Worm (Caenorhabditis elegans) whole organism, young adult: ENCODE results near the gene F26F4.12.

Experiments used
- C06A6.2 ChIP-seq: fragments of 200-800 bp; sonication (Bioruptor generic); conservative IDR thresholded peaks from 2 replicates; pipeline ENCODE4 v1.3.6; 2022; ENCODE audit warnings: missing genetic modification characterization, missing compliant biosample characterization
- C17E4.6 ChIP-seq: fragments of 200-800 bp; sonication (Bioruptor generic); IDR thresholded peaks from 2 replicates; pipeline ENCODE4 v1.3.6; 2022; ENCODE audit warnings: missing genetic modification reagents, missing genetic modification characterization, missing compliant biosample characterization
- F37B4.10 ChIP-seq: fragments of 200-800 bp; sonication (Bioruptor generic); IDR thresholded peaks from 2 replicates; pipeline ENCODE4 v1.3.6; 2022; ENCODE audit warnings: missing genetic modification characterization, missing compliant biosample characterization
- F52B5.7 ChIP-seq: sonication (generic microtip); optimal IDR thresholded peaks from 2 replicates; lab custom pipeline; 2016; ENCODE audit warnings: mild to moderate bottlenecking, missing genetic modification characterization, missing compliant biosample characterization
- K12H6.12 ChIP-seq: fragments of 200-800 bp; sonication (Bioruptor generic); optimal IDR thresholded peaks from 2 replicates; lab custom pipeline; 2018; ENCODE audit warnings: mild to moderate bottlenecking, missing genetic modification characterization, missing compliant biosample characterization
- Y53G8AR.9 ChIP-seq: fragments of 200-800 bp; sonication (Bioruptor generic); conservative IDR thresholded peaks from 2 replicates; pipeline ENCODE4 v1.3.6; 2022; ENCODE audit warnings: missing genetic modification reagents, missing genetic modification characterization, missing compliant biosample characterization
- Y67H2A.10 ChIP-seq: fragments of 200-800 bp; sonication (Bioruptor generic); conservative IDR thresholded peaks from 2 replicates; pipeline ENCODE4 v1.3.6; 2022; ENCODE audit warnings: missing genetic modification reagents, missing genetic modification characterization, missing compliant biosample characterization
- Y79H2A.3 ChIP-seq: fragments of 200-800 bp; sonication (Bioruptor generic); conservative IDR thresholded peaks from 2 replicates; pipeline ENCODE4 v1.3.6; 2022; ENCODE audit warnings: missing genetic modification reagents, missing genetic modification characterization, missing compliant biosample characterization
- ZK185.1 ChIP-seq: sonication (generic microtip); optimal IDR thresholded peaks from 2 replicates; lab custom pipeline; 2016; ENCODE audit warnings: mild to moderate bottlenecking, missing genetic modification characterization, missing compliant biosample characterization; ENCODE audit not compliant: poor library complexity, severe bottlenecking
- aptf-2 ChIP-seq: fragments of 200-800 bp; sonication (Bioruptor generic); conservative IDR thresholded peaks from 2 replicates; pipeline ENCODE4 v1.3.6; 2022; ENCODE audit warnings: missing genetic modification reagents, missing genetic modification characterization, missing compliant biosample characterization
- atf-7 ChIP-seq: sonication (generic microtip); optimal IDR thresholded peaks from 2 replicates; lab custom pipeline; 2017; ENCODE audit warnings: mild to moderate bottlenecking, missing genetic modification characterization, missing compliant biosample characterization
- athp-1 ChIP-seq: sonication (generic microtip); optimal IDR thresholded peaks from 2 replicates; lab custom pipeline; 2017; ENCODE audit warnings: mild to moderate bottlenecking, missing genetic modification characterization, missing compliant biosample characterization
- attf-3 ChIP-seq: fragments of 200-800 bp; sonication (Bioruptor generic); conservative IDR thresholded peaks from 2 replicates; pipeline ENCODE4 v1.3.6; 2022; ENCODE audit warnings: missing genetic modification reagents, missing genetic modification characterization, missing compliant biosample characterization
- attf-5 ChIP-seq: fragments of 200-800 bp; sonication (Bioruptor generic); optimal IDR thresholded peaks from 2 replicates; lab custom pipeline; 2018; ENCODE audit warnings: mild to moderate bottlenecking, missing genetic modification characterization, missing compliant biosample characterization
- bed-2 ChIP-seq: fragments of 200-800 bp; sonication (Bioruptor generic); IDR thresholded peaks from 2 replicates; pipeline ENCODE4 v1.3.6; 2022; ENCODE audit warnings: missing genetic modification reagents, missing genetic modification characterization, missing compliant biosample characterization
- ccch-3 ChIP-seq: fragments of 200-800 bp; sonication (Bioruptor generic); optimal IDR thresholded peaks from 2 replicates; lab custom pipeline; 2018; ENCODE audit warnings: mild to moderate bottlenecking, missing genetic modification characterization, missing compliant biosample characterization
- cebp-1 ChIP-seq, 2 experiments: fragments of 200-800 bp in 1 of 2; sonication (Bioruptor generic) in 1 of 2; sonication (generic microtip) in 1 of 2; IDR thresholded peaks in 1 of 2; optimal IDR thresholded peaks in 1 of 2; 2 replicates each; pipeline versions ENCODE4 v1.3.6 to Lab custom; 2017 to 2022; ENCODE audit warnings: missing compliant biosample characterization in 2 of 2, missing genetic modification characterization in 2 of 2, mild to moderate bottlenecking in 1 of 2, missing genetic modification reagents in 1 of 2, moderate library complexity in 1 of 2
- cebp-2 ChIP-seq: fragments of 200-800 bp; sonication (Bioruptor generic); IDR thresholded peaks from 2 replicates; pipeline ENCODE4 v1.3.6; 2022; ENCODE audit warnings: missing genetic modification characterization, missing compliant biosample characterization
- ceh-40 ChIP-seq: fragments of 200-800 bp; sonication (Bioruptor generic); IDR thresholded peaks from 2 replicates; pipeline ENCODE4 v1.3.6; 2022; ENCODE audit warnings: missing genetic modification characterization, missing compliant biosample characterization
- ceh-79 ChIP-seq: sonication (generic microtip); optimal IDR thresholded peaks from 2 replicates; lab custom pipeline; 2017; ENCODE audit warnings: mild to moderate bottlenecking, missing genetic modification characterization, missing compliant biosample characterization
- die-1 ChIP-seq: sonication (generic microtip); optimal IDR thresholded peaks from 2 replicates; lab custom pipeline; 2016; ENCODE audit warnings: missing genotype, mild to moderate bottlenecking, missing genetic modification characterization, missing compliant biosample characterization
- dox-1 ChIP-seq: fragments of 200-800 bp; sonication (Bioruptor generic); IDR thresholded peaks from 2 replicates; pipeline ENCODE4 v1.3.6; 2022; ENCODE audit warnings: missing genetic modification reagents, missing genetic modification characterization, missing compliant biosample characterization
- efl-1 ChIP-seq: fragments of 150-350 bp; optimal IDR thresholded peaks from 2 replicates; lab custom pipeline; 2014; ENCODE audit warnings: missing biosample characterization, missing genetic modification reagents, missing genetic modification characterization
- egrh-3 ChIP-seq: fragments of 200-800 bp; sonication (Bioruptor generic); IDR thresholded peaks from 2 replicates; pipeline ENCODE4 v1.3.6; 2022; ENCODE audit warnings: missing genetic modification reagents, missing genetic modification characterization, missing compliant biosample characterization
- hlh-12 ChIP-seq: sonication (generic microtip); optimal IDR thresholded peaks from 2 replicates; lab custom pipeline; 2016; ENCODE audit warnings: missing genetic modification characterization, missing compliant biosample characterization
- hlh-26 ChIP-seq: fragments of 200-800 bp; sonication (Bioruptor generic); conservative IDR thresholded peaks from 2 replicates; pipeline ENCODE4 v1.3.6; 2022; ENCODE audit warnings: missing genetic modification reagents, missing genetic modification characterization, missing compliant biosample characterization
- hrde-1 ChIP-seq: sonication (generic microtip); optimal IDR thresholded peaks from 2 replicates; lab custom pipeline; 2016; ENCODE audit warnings: missing genetic modification characterization, mild to moderate bottlenecking, missing compliant biosample characterization, moderate library complexity, missing genotype, missing genetic modification reagents, borderline replicate concordance
- let-526 ChIP-seq: fragments of 200-800 bp; sonication (Bioruptor generic); IDR thresholded peaks from 2 replicates; pipeline ENCODE4 v1.3.6; 2022; ENCODE audit warnings: missing genetic modification reagents, missing genetic modification characterization, missing compliant biosample characterization
- lin-35 ChIP-seq, 3 experiments: fragments of 150-350 bp in 2 of 3; sonication (generic microtip) in 1 of 3; optimal IDR thresholded peaks; 2 replicates each; lab custom pipeline; 2014 to 2018; ENCODE audit warnings: missing biosample characterization in 3 of 3, missing genetic modification characterization in 3 of 3, missing genetic modification reagents in 3 of 3
- lir-1 ChIP-seq: fragments of 200-800 bp; sonication (Bioruptor generic); conservative IDR thresholded peaks from 2 replicates; pipeline ENCODE4 v1.3.6; 2022; ENCODE audit warnings: missing genetic modification reagents, missing genetic modification characterization, missing compliant biosample characterization
- lsl-1 ChIP-seq: fragments of 200-800 bp; sonication (Bioruptor generic); optimal IDR thresholded peaks from 2 replicates; lab custom pipeline; 2018; ENCODE audit warnings: mild to moderate bottlenecking, missing genetic modification characterization, moderate library complexity, missing compliant biosample characterization
- madf-10 ChIP-seq: sonication (generic microtip); optimal IDR thresholded peaks from 2 replicates; lab custom pipeline; 2016; ENCODE audit warnings: mild to moderate bottlenecking, missing genetic modification characterization, missing compliant biosample characterization
- nfyb-1 ChIP-seq: fragments of 200-800 bp; sonication (Bioruptor generic); IDR thresholded peaks from 2 replicates; pipeline ENCODE4 v1.3.6; 2022; ENCODE audit warnings: missing genetic modification reagents, missing genetic modification characterization, missing compliant biosample characterization
- nhr-179 ChIP-seq: sonication (generic microtip); optimal IDR thresholded peaks from 2 replicates; lab custom pipeline; 2016; ENCODE audit warnings: mild to moderate bottlenecking, missing genetic modification characterization, missing compliant biosample characterization
- pbrm-1 ChIP-seq: fragments of 200-800 bp; sonication (Bioruptor generic); IDR thresholded peaks from 2 replicates; pipeline ENCODE4 v1.3.6; 2022; ENCODE audit warnings: missing genetic modification reagents, missing genetic modification characterization, missing compliant biosample characterization
- rec-8 ChIP-seq, 2 experiments: sonication (generic microtip); optimal IDR thresholded peaks; 2 replicates each; lab custom pipeline; 2016; ENCODE audit warnings: mild to moderate bottlenecking in 2 of 2, missing genetic modification characterization in 2 of 2, missing genetic modification reagents in 2 of 2, missing genotype in 2 of 2, missing biosample characterization in 1 of 2, missing compliant biosample characterization in 1 of 2, moderate library complexity in 1 of 2
- snpc-1.3 ChIP-seq: sonication (generic microtip); optimal IDR thresholded peaks from 2 replicates; lab custom pipeline; 2017; ENCODE audit warnings: missing genetic modification characterization, mild to moderate bottlenecking, missing compliant biosample characterization, antibody characterized with exemption, moderate library complexity, missing genotype, missing genetic modification reagents; ENCODE audit not compliant: insufficient read depth
- sptf-2 ChIP-seq: fragments of 200-800 bp; sonication (Bioruptor generic); optimal IDR thresholded peaks from 2 replicates; lab custom pipeline; 2018; ENCODE audit warnings: mild to moderate bottlenecking, missing genetic modification characterization, missing compliant biosample characterization
- unc-130 ChIP-seq: sonication (generic microtip); optimal IDR thresholded peaks from 2 replicates; lab custom pipeline; 2016; ENCODE audit warnings: missing genetic modification reagents, missing genetic modification characterization, missing compliant biosample characterization
- unc-62 ChIP-seq: fragments of 150-350 bp; optimal IDR thresholded peaks from 2 replicates; lab custom pipeline; 2014; ENCODE audit warnings: missing biosample characterization, missing genetic modification reagents, missing genetic modification characterization
- zim-3 ChIP-seq: sonication (generic microtip); optimal IDR thresholded peaks from 2 replicates; lab custom pipeline; 2017; ENCODE audit warnings: mild to moderate bottlenecking, missing genetic modification characterization, moderate library complexity, missing compliant biosample characterization
- ztf-3 ChIP-seq: fragments of 200-800 bp; sonication (Bioruptor generic); optimal IDR thresholded peaks from 2 replicates; lab custom pipeline; 2018; ENCODE audit warnings: mild to moderate bottlenecking, missing genetic modification characterization, missing compliant biosample characterization
- ztf-6 ChIP-seq: fragments of 200-800 bp; sonication (Bioruptor generic); IDR thresholded peaks from 2 replicates; pipeline ENCODE4 v1.3.6; 2022; ENCODE audit warnings: missing genetic modification reagents, missing genetic modification characterization, missing compliant biosample characterization

Gene F26F4.12

ce11 chrIII:4930154-4930679, 20.4 kb upstream of the F26F4.12 start, which contains the start of gene set-2 (continued):
- TF ChIP-seq nhr-179 (tag; lab: Kevin White, UChicago): no peak
- peak; percentile 45; the same call in 1 of the 2 replicates for TF ChIP-seq Y67H2A.10 (GFP tag; lab: Robert Waterston, UW)
- TF ChIP-seq lsl-1 (GFP tag; lab: Kevin White, UChicago): peak; percentile 75
- TF ChIP-seq die-1 (tag; lab: Kevin White, UChicago): no peak
- TF ChIP-seq lin-35 (GFP tag; optimal IDR thresholded peaks at IDR 0.05; lab: Kevin White, UChicago): peak; percentile 29 to 89 (median 79)
- TF ChIP-seq athp-1 (tag; lab: Kevin White, UChicago): peak; percentile 75
- peak; percentile 86 for TF ChIP-seq let-526 (GFP tag; lab: Robert Waterston, UW)
- TF ChIP-seq attf-5: peak; percentile 91
- peak; percentile 54; the same call in 1 of the 2 replicates for TF ChIP-seq ceh-40 (GFP tag; lab: Robert Waterston, UW)
- TF ChIP-seq zim-3 (tag; lab: Kevin White, UChicago): no peak
- peak; percentile 59 for TF ChIP-seq K12H6.12 (tag; lab: Kevin White, UChicago)
- no peak for TF ChIP-seq hlh-26
- TF ChIP-seq sptf-2 (GFP tag; lab: Kevin White, UChicago): peak; percentile 84
- peak; percentile 95 for TF ChIP-seq unc-130 (GFP tag; lab: Kevin White, UChicago)
- no peak for TF ChIP-seq hlh-12 (tag; lab: Kevin White, UChicago)
- peak; percentile 45 for TF ChIP-seq hrde-1 (tag; lab: Kevin White, UChicago)
- peak; percentile 84 for TF ChIP-seq lir-1 (GFP tag; lab: Robert Waterston, UW)
- TF ChIP-seq attf-3 (GFP tag; lab: Robert Waterston, UW): peak; percentile 66
- TF ChIP-seq F37B4.10: no peak
- TF ChIP-seq unc-62 (GFP tag; lab: Kevin White, UChicago): no peak
- no peak for TF ChIP-seq C06A6.2 (GFP tag; lab: Robert Waterston, UW)
- no peak for TF ChIP-seq atf-7 (tag; lab: Kevin White, UChicago)
- TF ChIP-seq pbrm-1 (GFP tag; lab: Robert Waterston, UW): peak; percentile 65; the same call in 1 of the 2 replicates
- TF ChIP-seq snpc-1.3: peak; percentile 60
- TF ChIP-seq Y53G8AR.9 (GFP tag; lab: Robert Waterston, UW): peak; percentile 51; the same call in 1 of the 2 replicates
- peak; percentile 76 for TF ChIP-seq nfyb-1 (GFP tag; lab: Robert Waterston, UW)
- TF ChIP-seq ztf-3 (GFP tag; lab: Kevin White, UChicago): no peak
- TF ChIP-seq bed-2 (GFP tag; lab: Robert Waterston, UW): peak; percentile 92
- TF ChIP-seq ztf-6 (GFP tag; lab: Robert Waterston, UW): no peak
- peak; percentile 90 for TF ChIP-seq dox-1
- no peak for TF ChIP-seq Y79H2A.3 (GFP tag; lab: Robert Waterston, UW)
- no peak for TF ChIP-seq ceh-79
- TF ChIP-seq F52B5.7 (tag; lab: Kevin White, UChicago): no peak
- no peak for TF ChIP-seq ccch-3 (GFP tag; lab: Kevin White, UChicago)
- TF ChIP-seq C17E4.6 (GFP tag; lab: Robert Waterston, UW): peak; percentile 59; the same call in 1 of the 2 replicates
- TF ChIP-seq egrh-3 (GFP tag; lab: Robert Waterston, UW): peak; percentile 43; the same call in 1 of the 2 replicates
- TF ChIP-seq cebp-2 (GFP tag; lab: Robert Waterston, UW): no peak
- peak; percentile 52 to 80 for TF ChIP-seq rec-8 (tag; optimal IDR thresholded peaks at IDR 0.05; lab: Kevin White, UChicago)
- peak; percentile 92 for TF ChIP-seq efl-1 (GFP tag; lab: Kevin White, UChicago)
- peak; percentile 93 for TF ChIP-seq ZK185.1
- 0 out of 2 replicates have a peak, but pooled peaks have one; percentile 41 for TF ChIP-seq aptf-2 (GFP tag; lab: Robert Waterston, UW)
- no peak for TF ChIP-seq cebp-1 (GFP tag; IDR thresholded peaks at IDR 0.05; lab: Robert Waterston, UW)
- peak; percentile 67 for TF ChIP-seq cebp-1 (tag; optimal IDR thresholded peaks at IDR 0.05; lab: Kevin White, UChicago)
- TF ChIP-seq madf-10 (tag; lab: Kevin White, UChicago): peak; percentile 55
